Worm (Caenorhabditis elegans): Measurements from ENCODE around the gene C48B4.3.

The C48B4.3 gene

ce11 chrIII:9631117-9631655 is 49.0 kb upstream of the C48B4.3 start, which contains the start of gene ubc-7 (continued):
- no peak for TF ChIP-seq lin-29 (GFP tag; IDR thresholded peaks at IDR 0.05)
- no peak for TF ChIP-seq ceh-32 (tag; optimal IDR thresholded peaks at IDR 0.05; ENCODE audit: poor library complexity)
- no peak for TF ChIP-seq ces-1 (GFP tag; optimal IDR thresholded peaks at IDR 0.05)
- TF ChIP-seq lin-39 (tag; optimal IDR thresholded peaks at IDR 0.05), result no peak
- no peak for TF ChIP-seq set-16 (GFP tag; IDR thresholded peaks at IDR 0.05)
- peak; percentile 53 for TF ChIP-seq ama-1 (optimal IDR thresholded peaks at IDR 0.05)
- no peak for TF ChIP-seq daf-16 (GFP tag; optimal IDR thresholded peaks at IDR 0.05)
- peak; percentile 62 for TF ChIP-seq daf-16 (tag; optimal IDR thresholded peaks at IDR 0.05)
- TF ChIP-seq ceh-28 (tag; optimal IDR thresholded peaks at IDR 0.05), result peak; percentile 29
- peak; percentile 24 for TF ChIP-seq nhr-28 (tag; optimal IDR thresholded peaks at IDR 0.05)
- no peak for TF ChIP-seq daf-19 (GFP tag; conservative IDR thresholded peaks at IDR 0.05)
- peak; percentile 65 for TF ChIP-seq T20F7.1 (GFP tag; optimal IDR thresholded peaks at IDR 0.05)
- TF ChIP-seq spr-3 (GFP tag; optimal IDR thresholded peaks at IDR 0.05), result no peak
- TF ChIP-seq lin-15B (tag; optimal IDR thresholded peaks at IDR 0.05), result no peak
- no peak for TF ChIP-seq Y105C5A.15 (GFP tag; IDR thresholded peaks at IDR 0.05)
- no peak for TF ChIP-seq dmd-9 (GFP tag; IDR thresholded peaks at IDR 0.05)
- no peak for TF ChIP-seq daf-12 (tag; optimal IDR thresholded peaks at IDR 0.05)
- no peak for TF ChIP-seq mdt-29 (GFP tag; IDR thresholded peaks at IDR 0.05)
- TF ChIP-seq Y5F2A.4 (GFP tag; optimal IDR thresholded peaks at IDR 0.05), result no peak
- TF ChIP-seq nhr-102 (tag; optimal IDR thresholded peaks at IDR 0.05), result peak; percentile 21
- no peak for TF ChIP-seq fos-1 (tag; optimal IDR thresholded peaks at IDR 0.05)
- no peak for TF ChIP-seq F49E8.2 (tag; optimal IDR thresholded peaks at IDR 0.05; ENCODE audit: borderline replicate concordance)
- no peak for TF ChIP-seq ceh-20 (GFP tag; IDR thresholded peaks at IDR 0.05)
- TF ChIP-seq nhr-10 (tag; optimal IDR thresholded peaks at IDR 0.05), result no peak
- no peak for TF ChIP-seq aly-2 (tag; optimal IDR thresholded peaks at IDR 0.05)
- no peak for TF ChIP-seq php-3 (GFP tag; IDR thresholded peaks at IDR 0.05)
- TF ChIP-seq nhr-48 (tag; optimal IDR thresholded peaks at IDR 0.05), result peak; percentile 27
- TF ChIP-seq fkh-10 (GFP tag; optimal IDR thresholded peaks at IDR 0.05), result no peak
- TF ChIP-seq F37D6.2 (tag; optimal IDR thresholded peaks at IDR 0.05), result no peak
- no peak for TF ChIP-seq nhr-237 (tag; optimal IDR thresholded peaks at IDR 0.05)
- no peak for TF ChIP-seq mxl-2 (GFP tag; conservative IDR thresholded peaks at IDR 0.05)
- TF ChIP-seq arid-1 (GFP tag; conservative IDR thresholded peaks at IDR 0.05), result no peak
- no peak for TF ChIP-seq sdz-12 (GFP tag; optimal IDR thresholded peaks at IDR 0.05)
- TF ChIP-seq zip-2 (tag; optimal IDR thresholded peaks at IDR 0.05), result no peak
- peak; percentile 80 for TF ChIP-seq lin-38 (GFP tag; IDR thresholded peaks at IDR 0.05)
- TF ChIP-seq ztf-11 (tag; optimal IDR thresholded peaks at IDR 0.05), result no peak
- TF ChIP-seq ceh-82 (tag; optimal IDR thresholded peaks at IDR 0.05), result no peak
- TF ChIP-seq nhr-111 (GFP tag; optimal IDR thresholded peaks at IDR 0.05), result no peak
- TF ChIP-seq snpc-1.2 (GFP tag; IDR thresholded peaks at IDR 0.05), result no peak
- no peak for TF ChIP-seq daf-8 (GFP tag; IDR thresholded peaks at IDR 0.05)
- no peak for TF ChIP-seq lir-3 (tag; optimal IDR thresholded peaks at IDR 0.05)
- peak; percentile 96 for TF ChIP-seq nhr-6 (tag; optimal IDR thresholded peaks at IDR 0.05)
- TF ChIP-seq F10B5.3 (tag; optimal IDR thresholded peaks at IDR 0.05), result no peak
- no peak for TF ChIP-seq unc-62 (GFP tag; optimal IDR thresholded peaks at IDR 0.05 in 1 of 2)
- TF ChIP-seq unc-62 (tag; optimal IDR thresholded peaks at IDR 0.05), result no peak
- no peak for TF ChIP-seq ceh-44 (GFP tag; IDR thresholded peaks at IDR 0.05)
- TF ChIP-seq lim-7 (GFP tag; IDR thresholded peaks at IDR 0.05), result no peak
- no peak for TF ChIP-seq tag-97 (GFP tag; IDR thresholded peaks at IDR 0.05)
- TF ChIP-seq ztf-7 (tag; optimal IDR thresholded peaks at IDR 0.05), result no peak
- peak; percentile 98 for TF ChIP-seq dpl-1 (GFP tag; optimal IDR thresholded peaks at IDR 0.05)
- TF ChIP-seq madf-9 (GFP tag; conservative IDR thresholded peaks at IDR 0.05), result no peak
- TF ChIP-seq aha-1 (tag), result peak; percentile 92
- TF ChIP-seq lin-13 (GFP tag; optimal IDR thresholded peaks at IDR 0.05), result peak; percentile 64
- TF ChIP-seq T26A8.4 (GFP tag; IDR thresholded peaks at IDR 0.05), result peak; percentile 64

Measured in whole organism, L4 larva.